1 fruit fly cellular context compared by ENCODE assay signal in genomic region chr2L:21867040-21867981, dm6.
TF ChIP-seq lines count a peak whose summit lies in the region.

No protein-coding gene starts in this region.

TF ChIP-seq in whole organism, embryonic, 481 proteins besides CTCF, POLR2A, EP300 and RAD21 (continued from another document):
- TF ChIP-seq unpg (GFP tag; optimal IDR thresholded peaks at IDR 0.05; lab: Kevin White, UChicago) (peak; percentile 93), nau (GFP tag; optimal IDR thresholded peaks at IDR 0.05; lab: Kevin White, UChicago) (peak; percentile 79), Lpt (GFP tag; optimal IDR thresholded peaks at IDR 0.05; lab: Kevin White, UChicago) (no peak), rib (GFP tag; IDR thresholded peaks at IDR 0.05; lab: Robert Waterston, UW) (peak; percentile 80), CG16813 (GFP tag; IDR thresholded peaks at IDR 0.05; lab: Robert Waterston, UW; ENCODE audit: partially characterized antibody) (no peak), Sry-β (GFP tag; optimal IDR thresholded peaks at IDR 0.05; lab: Kevin White, UChicago) (peak; percentile 58), dm (GFP tag; optimal IDR thresholded peaks at IDR 0.05; lab: Kevin White, UChicago) (peak; percentile 84), Dip2 (GFP tag; IDR thresholded peaks at IDR 0.05; lab: Robert Waterston, UW) (peak; percentile 45), CG6254 (GFP tag; optimal IDR thresholded peaks at IDR 0.05; lab: Kevin White, UChicago) (peak; percentile 85), CG34422 (GFP tag; IDR thresholded peaks at IDR 0.05; lab: Robert Waterston, UW) (peak; percentile 90), kni (GFP tag; optimal IDR thresholded peaks at IDR 0.05; lab: Kevin White, UChicago) (peak; percentile 56), tx (GFP tag; optimal IDR thresholded peaks at IDR 0.05; lab: Kevin White, UChicago) (peak; percentile 85), CG31365 (tag; optimal IDR thresholded peaks at IDR 0.05; lab: Kevin White, UChicago) (peak; percentile 79), wor (GFP tag; IDR thresholded peaks at IDR 0.05; lab: Robert Waterston, UW) (peak; percentile 90), mam (GFP tag; optimal IDR thresholded peaks at IDR 0.05; lab: Kevin White, UChicago) (peak; percentile 91), C15 (GFP tag; IDR thresholded peaks at IDR 0.05; lab: Robert Waterston, UW) (peak; percentile 67; the same call in 1 of the 3 replicates), Six4 (GFP tag; optimal IDR thresholded peaks at IDR 0.05; lab: Kevin White, UChicago) (peak; percentile 90), CG8924 (tag; optimal IDR thresholded peaks at IDR 0.05; lab: Kevin White, UChicago) (peak; percentile 91), cad (GFP tag; optimal IDR thresholded peaks at IDR 0.05; lab: Kevin White, UChicago) (no peak), croc (GFP tag; conservative IDR thresholded peaks at IDR 0.05; lab: Robert Waterston, UW) (peak; percentile 93), Adf1 (GFP tag; IDR thresholded peaks at IDR 0.05; lab: Robert Waterston, UW) (peak; percentile 49; the same call in 1 of the 2 replicates), salm (tag; optimal IDR thresholded peaks at IDR 0.05; lab: Kevin White, UChicago) (peak; percentile 49), BEAF-32 (GFP tag; optimal IDR thresholded peaks at IDR 0.05; lab: Kevin White, UChicago) (no peak), CG11696 (GFP tag; IDR thresholded peaks at IDR 0.05; lab: Robert Waterston, UW) (peak; percentile 62), Oaz (GFP tag; IDR thresholded peaks at IDR 0.05; lab: Robert Waterston, UW) (peak; percentile 76), HmgZ (tag; optimal IDR thresholded peaks at IDR 0.05; lab: Kevin White, UChicago) (peak; percentile 87), HLH54F (GFP tag; optimal IDR thresholded peaks at IDR 0.05; lab: Kevin White, UChicago) (peak; percentile 89), CG15514 (GFP tag; optimal IDR thresholded peaks at IDR 0.05; lab: Kevin White, UChicago) (peak; percentile 60), ato (GFP tag; IDR thresholded peaks at IDR 0.05; lab: Robert Waterston, UW; ENCODE audit: partially characterized antibody) (no peak), Atf6 (GFP tag; IDR thresholded peaks at IDR 0.05; lab: Robert Waterston, UW) (peak; percentile 89), CG5953 (GFP tag; IDR thresholded peaks at IDR 0.05; lab: Robert Waterston, UW) (peak; percentile 87)
